Fruit fly (Drosophila melanogaster) whole organism, embryonic: ENCODE measurements around the gene Gr5a.

Source experiments
- Aef1 ChIP-seq: fragments of 200-800 bp; sonication (Bioruptor generic); IDR thresholded peaks from 3 replicates; pipeline ENCODE4 v1.3.6; 2022; ENCODE audit warnings: missing biosample characterization, missing genetic modification characterization
- Atf3 ChIP-seq: fragments of 200-800 bp; sonication (Bioruptor generic); optimal IDR thresholded peaks from 3 replicates; lab custom pipeline; 2016; ENCODE audit warnings: missing biosample characterization, missing genetic modification characterization
- Bdp1 ChIP-seq: fragments of 200-800 bp; sonication (Bioruptor generic); optimal IDR thresholded peaks from 3 replicates; lab custom pipeline; 2016; ENCODE audit warnings: missing biosample characterization, missing genetic modification characterization
- CG10274 ChIP-seq: fragments of 200-800 bp; sonication (Bioruptor generic); optimal IDR thresholded peaks from 3 replicates; lab custom pipeline; 2017; ENCODE audit warnings: missing biosample characterization, mild to moderate bottlenecking, missing genetic modification characterization
- CG11093 ChIP-seq: fragments of 200-800 bp; sonication (Bioruptor generic); IDR thresholded peaks from 3 replicates; pipeline ENCODE4 v1.3.6; 2022; ENCODE audit warnings: missing biosample characterization, missing genetic modification characterization
- CG11456 ChIP-seq: fragments of 200-800 bp; sonication (Bioruptor generic); IDR thresholded peaks from 3 replicates; pipeline ENCODE4 v1.3.6; 2022; ENCODE audit warnings: missing biosample characterization, missing genetic modification characterization
- CG11696 ChIP-seq: fragments of 200-800 bp; sonication (Bioruptor generic); IDR thresholded peaks from 2 replicates; pipeline ENCODE4 v1.3.6; 2022; ENCODE audit warnings: missing biosample characterization, missing genetic modification characterization
- CG12219 ChIP-seq: fragments of 200-800 bp; sonication (Bioruptor generic); optimal IDR thresholded peaks from 3 replicates; lab custom pipeline; 2018; ENCODE audit warnings: missing biosample characterization, mild to moderate bottlenecking, missing genetic modification characterization
- CG13287 ChIP-seq: fragments of 200-800 bp; sonication (Bioruptor generic); IDR thresholded peaks from 2 replicates; pipeline ENCODE4 v1.3.6; 2022; ENCODE audit warnings: missing biosample characterization, missing genetic modification characterization; ENCODE audit not compliant: partially characterized antibody
- CG13775 ChIP-seq: fragments of 200-800 bp; sonication (Bioruptor generic); optimal IDR thresholded peaks from 3 replicates; lab custom pipeline; 2017; ENCODE audit warnings: missing biosample characterization, mild to moderate bottlenecking, missing genetic modification characterization
- CG16813 ChIP-seq: fragments of 200-800 bp; sonication (Bioruptor generic); IDR thresholded peaks from 3 replicates; pipeline ENCODE4 v1.3.6; 2022; ENCODE audit warnings: missing biosample characterization, missing genetic modification characterization; ENCODE audit not compliant: partially characterized antibody
- CG1832 ChIP-seq: fragments of 200-800 bp; sonication (Bioruptor generic); optimal IDR thresholded peaks from 2 replicates; lab custom pipeline; 2017; ENCODE audit warnings: missing biosample characterization, mild to moderate bottlenecking, missing genetic modification characterization, inconsistent platforms
- CG2129 ChIP-seq: fragments of 200-800 bp; sonication (Bioruptor generic); IDR thresholded peaks from 2 replicates; pipeline ENCODE4 v1.3.6; 2022; ENCODE audit warnings: missing biosample characterization, missing genetic modification characterization; ENCODE audit not compliant: partially characterized antibody
- CG30020 ChIP-seq: fragments of 200-800 bp; optimal IDR thresholded peaks from 2 replicates; lab custom pipeline; 2019; ENCODE audit warnings: missing biosample characterization, mild to moderate bottlenecking, missing genetic modification characterization, moderate library complexity
- CG31224 ChIP-seq: fragments of 200-800 bp; sonication (Bioruptor generic); IDR thresholded peaks from 2 replicates; pipeline ENCODE4 v1.3.6; 2022; ENCODE audit warnings: missing biosample characterization, missing genetic modification characterization
- CG31365 ChIP-seq: fragments of 200-800 bp; sonication (Bioruptor generic); optimal IDR thresholded peaks from 2 replicates; lab custom pipeline; 2018; ENCODE audit warnings: missing biosample characterization, mild to moderate bottlenecking, missing genetic modification characterization
- CG32772 ChIP-seq: fragments of 200-800 bp; sonication (Bioruptor generic); IDR thresholded peaks from 2 replicates; pipeline ENCODE4 v1.3.6; 2022; ENCODE audit warnings: missing biosample characterization, missing genetic modification characterization
- CG34422 ChIP-seq: fragments of 200-800 bp; sonication (Bioruptor generic); IDR thresholded peaks from 3 replicates; pipeline ENCODE4 v1.3.6; 2022; ENCODE audit warnings: missing biosample characterization, missing genetic modification characterization
- CG6175 ChIP-seq: fragments of 200-800 bp; sonication (Bioruptor generic); IDR thresholded peaks from 3 replicates; pipeline ENCODE4 v1.3.6; 2022; ENCODE audit warnings: missing biosample characterization, missing genetic modification characterization
- CG7556 ChIP-seq: fragments of 200-800 bp; sonication (Bioruptor generic); optimal IDR thresholded peaks from 2 replicates; lab custom pipeline; 2017; ENCODE audit warnings: missing biosample characterization, mild to moderate bottlenecking, missing genetic modification characterization
- CG8290 ChIP-seq, 3 experiments: fragments of 200-800 bp; sonication (Bioruptor generic); optimal IDR thresholded peaks; 2 replicates each; lab custom pipeline; 2016 to 2019; ENCODE audit warnings: missing biosample characterization in 3 of 3, missing genetic modification characterization in 3 of 3, mild to moderate bottlenecking in 2 of 3, moderate library complexity in 1 of 3
- CTCF ChIP-seq: fragments of 200-800 bp; sonication (Bioruptor generic); optimal IDR thresholded peaks from 2 replicates; lab custom pipeline; 2017; ENCODE audit warnings: missing biosample characterization, mild to moderate bottlenecking, missing genetic modification characterization, moderate library complexity
- CoRest ChIP-seq: fragments of 200-800 bp; sonication (Bioruptor generic); optimal IDR thresholded peaks from 3 replicates; lab custom pipeline; 2018; ENCODE audit warnings: missing biosample characterization, mild to moderate bottlenecking, missing genetic modification characterization, moderate library complexity
- Dip2 ChIP-seq: fragments of 200-800 bp; sonication (Bioruptor generic); IDR thresholded peaks from 2 replicates; pipeline ENCODE4 v1.3.6; 2022; ENCODE audit warnings: missing biosample characterization, missing genetic modification characterization
- Doc3 ChIP-seq: fragments of 200-800 bp; sonication (Bioruptor generic); IDR thresholded peaks from 3 replicates; pipeline ENCODE4 v1.3.6; 2022; ENCODE audit warnings: missing biosample characterization, missing genetic modification characterization; ENCODE audit not compliant: partially characterized antibody
- ERR ChIP-seq: fragments of 200-800 bp; sonication (Bioruptor generic); optimal IDR thresholded peaks from 2 replicates; lab custom pipeline; 2016; ENCODE audit warnings: missing biosample characterization, missing genetic modification characterization
- H2.0 ChIP-seq: fragments of 200-800 bp; sonication (Bioruptor generic); IDR thresholded peaks from 2 replicates; pipeline ENCODE4 v1.3.6; 2022; ENCODE audit warnings: missing biosample characterization, missing genetic modification characterization
- HLH3B ChIP-seq: fragments of 200-800 bp; sonication (Bioruptor generic); IDR thresholded peaks from 2 replicates; pipeline ENCODE4 v1.3.6; 2022; ENCODE audit warnings: missing biosample characterization, missing genetic modification characterization
- Hmr ChIP-seq: fragments of 200-800 bp; sonication (Bioruptor generic); optimal IDR thresholded peaks from 3 replicates; lab custom pipeline; 2017; ENCODE audit warnings: mild to moderate bottlenecking, missing biosample characterization, missing genetic modification reagents, missing genetic modification characterization
- Hmx ChIP-seq: fragments of 200-800 bp; sonication (Bioruptor generic); optimal IDR thresholded peaks from 2 replicates; lab custom pipeline; 2016; ENCODE audit warnings: missing biosample characterization, missing genetic modification characterization
- Max ChIP-seq: fragments of 200-800 bp; sonication (Bioruptor generic); optimal IDR thresholded peaks from 2 replicates; lab custom pipeline; 2016; ENCODE audit warnings: missing biosample characterization, mild to moderate bottlenecking, missing genetic modification characterization
- Neu2 ChIP-seq: fragments of 200-800 bp; sonication (Bioruptor generic); optimal IDR thresholded peaks from 3 replicates; lab custom pipeline; 2016; ENCODE audit warnings: missing biosample characterization, missing genetic modification characterization, borderline replicate concordance
- Ptx1 ChIP-seq: fragments of 200-800 bp; sonication (Bioruptor generic); IDR thresholded peaks from 2 replicates; pipeline ENCODE4 v1.3.6; 2022; ENCODE audit warnings: missing biosample characterization, missing genetic modification characterization
- Side ChIP-seq: fragments of 200-800 bp; sonication (Bioruptor generic); optimal IDR thresholded peaks from 2 replicates; lab custom pipeline; 2016; ENCODE audit warnings: missing biosample characterization, missing genetic modification characterization
- Sin3A ChIP-seq: fragments of >200 bp; optimal IDR thresholded peaks from 2 replicates; lab custom pipeline; 2018
- Ssrp ChIP-seq: fragments of 200-800 bp; sonication (Bioruptor generic); optimal IDR thresholded peaks from 2 replicates; lab custom pipeline; 2018; ENCODE audit warnings: missing biosample characterization, mild to moderate bottlenecking, missing genetic modification characterization, moderate library complexity
- Trl ChIP-seq, 3 experiments: fragments of >200 bp in 2 of 3; fragments of 200-800 bp in 1 of 3; sonication (Bioruptor generic) in 1 of 3; optimal IDR thresholded peaks; 2 replicates in 1 of 3; 3 replicates in 2 of 3; lab custom pipeline; 2016 to 2017; ENCODE audit warnings: missing biosample characterization in 1 of 3, missing genetic modification characterization in 1 of 3
- az2 ChIP-seq: fragments of 200-800 bp; sonication (Bioruptor generic); optimal IDR thresholded peaks from 3 replicates; lab custom pipeline; 2016; ENCODE audit warnings: missing biosample characterization, missing genetic modification characterization
- bsh ChIP-seq, 2 experiments: fragments of 200-800 bp; sonication (Bioruptor generic); optimal IDR thresholded peaks; 2 replicates each; lab custom pipeline; 2017 to 2018; ENCODE audit warnings: mild to moderate bottlenecking in 2 of 2, missing biosample characterization in 2 of 2, missing genetic modification characterization in 2 of 2, moderate library complexity in 1 of 2
- ems ChIP-seq: fragments of 200-800 bp; sonication (Bioruptor generic); optimal IDR thresholded peaks from 3 replicates; lab custom pipeline; 2016; ENCODE audit warnings: missing biosample characterization, missing genetic modification characterization
- eyg ChIP-seq: fragments of 200-800 bp; sonication (Bioruptor generic); optimal IDR thresholded peaks from 3 replicates; lab custom pipeline; 2016; ENCODE audit warnings: missing biosample characterization, missing genetic modification characterization
- gcm2 ChIP-seq: fragments of 200-800 bp; sonication (Bioruptor generic); optimal IDR thresholded peaks from 2 replicates; lab custom pipeline; 2016; ENCODE audit warnings: missing biosample characterization, missing genetic modification characterization
- grau ChIP-seq: fragments of 200-800 bp; optimal IDR thresholded peaks from 3 replicates; lab custom pipeline; 2019; ENCODE audit warnings: missing biosample characterization, mild to moderate bottlenecking, missing genetic modification characterization, moderate library complexity
- lmd ChIP-seq: fragments of 200-800 bp; sonication (Bioruptor generic); IDR thresholded peaks from 2 replicates; pipeline ENCODE4 v1.3.6; 2022; ENCODE audit warnings: missing biosample characterization, missing genetic modification characterization
- lola ChIP-seq, 3 experiments: fragments of >200 bp in 2 of 3; fragments of 200-800 bp in 1 of 3; sonication (Bioruptor generic) in 1 of 3; optimal IDR thresholded peaks; 2 replicates each; lab custom pipeline; 2017 to 2019; ENCODE audit warnings: missing biosample characterization in 3 of 3, missing genetic modification characterization in 3 of 3, mild to moderate bottlenecking in 1 of 3, moderate library complexity in 1 of 3
- nau ChIP-seq: fragments of 200-800 bp; sonication (Bioruptor generic); optimal IDR thresholded peaks from 3 replicates; lab custom pipeline; 2017; ENCODE audit warnings: missing biosample characterization, mild to moderate bottlenecking, missing genetic modification characterization, missing genetic modification reagents
- oc ChIP-seq: fragments of 200-800 bp; sonication (Bioruptor generic); optimal IDR thresholded peaks from 2 replicates; lab custom pipeline; 2018; ENCODE audit warnings: missing biosample characterization, mild to moderate bottlenecking, missing genetic modification characterization, moderate library complexity
- sob ChIP-seq: fragments of 200-800 bp; sonication (Bioruptor generic); IDR thresholded peaks from 2 replicates; pipeline ENCODE4 v1.3.6; 2022; ENCODE audit warnings: missing biosample characterization, missing genetic modification characterization
- ssp ChIP-seq: fragments of 200-800 bp; sonication (Bioruptor generic); IDR thresholded peaks from 2 replicates; pipeline ENCODE4 v1.3.6; 2022; ENCODE audit warnings: missing biosample characterization, missing genetic modification characterization
- vvl ChIP-seq: fragments of 200-800 bp; sonication (Bioruptor generic); IDR thresholded peaks from 2 replicates; pipeline ENCODE4 v1.3.6; 2022; ENCODE audit warnings: missing biosample characterization, missing genetic modification characterization

Gene Gr5a

DNA sequence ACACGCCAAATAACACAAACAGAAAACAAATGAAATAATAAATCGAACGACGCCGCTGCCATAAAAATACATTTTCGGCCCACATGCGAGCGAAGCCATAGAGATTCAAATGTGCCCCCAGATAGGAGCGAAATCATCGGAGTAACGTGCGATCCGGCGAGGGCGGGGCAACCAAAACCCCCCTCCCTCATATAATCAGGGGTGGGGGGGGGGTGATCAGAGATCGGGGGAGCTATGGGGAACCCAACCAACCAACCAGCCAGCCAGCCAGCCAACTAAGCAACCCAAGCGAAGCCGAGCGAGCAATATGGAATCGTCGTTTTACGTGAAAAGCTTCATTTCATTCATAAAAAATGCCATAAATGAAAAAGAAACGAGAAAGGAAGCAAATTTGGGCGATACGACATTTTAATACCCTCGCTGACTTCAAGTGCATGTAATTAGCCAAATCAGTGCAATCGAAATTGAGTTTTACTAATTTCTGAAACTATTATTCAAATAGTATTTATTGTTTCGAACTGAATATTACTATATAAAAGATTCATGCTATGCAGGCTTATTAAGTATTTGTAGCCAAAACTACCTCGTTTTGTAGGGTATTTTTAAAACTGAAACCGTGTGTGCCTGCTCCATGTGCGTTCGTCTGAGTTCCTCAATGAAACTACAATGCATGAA lies 19.5 kb downstream of the Gr5a start (continued):
- TF ChIP-seq eyg (GFP tag; lab: Kevin White, UChicago) (no peak), CG11093 (GFP tag; lab: Robert Waterston, UW) (no peak), oc (peak; percentile 22), Atf3 (GFP tag; lab: Kevin White, UChicago) (no peak), CG2129 (GFP tag; lab: Robert Waterston, UW) (no peak), CG7556 (GFP tag; lab: Kevin White, UChicago) (peak; percentile 68), CG8290 (GFP tag; optimal IDR thresholded peaks at IDR 0.05; lab: Kevin White, UChicago) (no peak), CG8290 (tag; optimal IDR thresholded peaks at IDR 0.05; lab: Kevin White, UChicago) (peak in 1 of 2 experiments; percentile 31), H2.0 (no peak), CG11456 (GFP tag; lab: Robert Waterston, UW) (no peak), CG13775 (peak; percentile 17), Ptx1 (GFP tag; lab: Robert Waterston, UW) (peak; percentile 71), Ssrp (tag; lab: Kevin White, UChicago) (peak; percentile 67), CG12219 (peak; percentile 40), Side (GFP tag; lab: Kevin White, UChicago) (peak; percentile 12), Hmr (peak; percentile 60), Dip2 (GFP tag; lab: Robert Waterston, UW) (no peak), ERR (GFP tag; lab: Kevin White, UChicago) (no peak), CG1832 (no peak), grau (tag; lab: Kevin White, UChicago) (peak; percentile 69), CG32772 (GFP tag; lab: Robert Waterston, UW) (peak; percentile 65), az2 (GFP tag; lab: Kevin White, UChicago) (peak; percentile 43), CG30020 (tag; lab: Kevin White, UChicago) (no peak), Aef1 (GFP tag; lab: Robert Waterston, UW) (peak; percentile 40), gcm2 (GFP tag; lab: Kevin White, UChicago) (peak; percentile 10), Max (GFP tag; lab: Kevin White, UChicago) (peak; percentile 17), vvl (GFP tag; lab: Robert Waterston, UW) (peak; percentile 68), ssp (GFP tag; lab: Robert Waterston, UW) (0 out of 2 replicates have a peak, but pooled peaks have one; percentile 33), Hmx (GFP tag; lab: Kevin White, UChicago) (no peak), ems (GFP tag; lab: Kevin White, UChicago) (peak; percentile 34), lmd (GFP tag; lab: Robert Waterston, UW) (peak; percentile 73), CG16813 (GFP tag; lab: Robert Waterston, UW) (no peak), CoRest (tag; lab: Kevin White, UChicago) (peak; percentile 73), CG10274 (GFP tag; lab: Kevin White, UChicago) (no peak), nau (GFP tag; lab: Kevin White, UChicago) (no peak), CG6175 (GFP tag; lab: Robert Waterston, UW) (peak; percentile 84), HLH3B (GFP tag; lab: Robert Waterston, UW) (peak; percentile 64), CG13287 (GFP tag; lab: Robert Waterston, UW) (no peak), CG31365 (tag; lab: Kevin White, UChicago) (no peak), lola (GFP tag; optimal IDR thresholded peaks at IDR 0.05; lab: Kevin White, UChicago) (peak in 1 of 3 experiments; percentile 45), Trl (optimal IDR thresholded peaks at IDR 0.05; lab: Kevin White, UChicago) (no peak), Trl (GFP tag; optimal IDR thresholded peaks at IDR 0.05; lab: Kevin White, UChicago) (peak; percentile 8), Sin3A (lab: Kevin White, UChicago) (no peak), Doc3 (GFP tag; lab: Robert Waterston, UW) (no peak), CG34422 (GFP tag; lab: Robert Waterston, UW) (no peak), bsh (GFP tag; optimal IDR thresholded peaks at IDR 0.05; lab: Kevin White, UChicago) (peak in 1 of 2 experiments; percentile 81), CG31224 (no peak), CTCF (no peak), Bdp1 (GFP tag; lab: Kevin White, UChicago) (no peak), Neu2 (GFP tag; lab: Kevin White, UChicago) (no peak), sob (GFP tag; lab: Robert Waterston, UW) (0 out of 2 replicates have a peak, but pooled peaks have one; percentile 28), CG11696 (no peak)
